Worm (Caenorhabditis elegans): ENCODE results near the gene snr-6.

The snr-6 gene

DNA sequence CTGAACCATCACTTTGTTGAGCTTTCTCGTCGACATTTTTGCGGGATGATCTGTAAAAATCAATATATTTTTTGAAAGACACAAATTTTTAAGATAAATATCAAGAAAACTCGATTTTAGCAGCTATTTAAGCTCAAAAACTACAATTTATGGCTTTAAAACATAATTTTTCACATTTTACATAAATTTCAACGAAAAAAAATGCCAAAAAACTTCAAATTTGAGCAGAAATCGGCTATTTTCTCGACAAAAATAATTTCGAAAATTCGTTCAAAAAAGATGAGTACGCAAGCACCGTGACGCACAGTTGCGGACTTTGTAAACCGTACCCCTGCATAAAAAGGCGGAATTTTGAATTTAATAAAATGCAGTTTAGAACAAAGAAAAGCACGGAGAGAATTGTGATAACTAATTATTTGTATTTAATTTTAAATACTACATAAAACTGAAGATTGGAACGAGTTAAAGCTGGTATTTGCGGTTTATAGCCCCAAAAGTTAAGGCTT lies at the start of gene snr-6:
TSS of gene snr-6 (minus strand) at position 51 of the 506 bp plus-strand sequence.
- TF ChIP-seq F13H6.1 (tag; optimal IDR thresholded peaks at IDR 0.05) = peak; percentile 38
- TF ChIP-seq R02D3.7 (tag; optimal IDR thresholded peaks at IDR 0.05) = no peak
- peak; percentile 11 for TF ChIP-seq zag-1 (tag; optimal IDR thresholded peaks at IDR 0.05)
- TF ChIP-seq lsy-2 (tag; optimal IDR thresholded peaks at IDR 0.05) = peak; percentile 95 to 99
- TF ChIP-seq nhr-129 (tag; optimal IDR thresholded peaks at IDR 0.05) = peak; percentile 79
- peak; percentile 49 for TF ChIP-seq crh-2 (tag; optimal IDR thresholded peaks at IDR 0.05)
- TF ChIP-seq gmeb-1 (tag; optimal IDR thresholded peaks at IDR 0.05) = peak; percentile 96
- peak; percentile 85 for TF ChIP-seq C34F6.9 (tag; optimal IDR thresholded peaks at IDR 0.05)
- TF ChIP-seq lin-13 (GFP tag; optimal IDR thresholded peaks at IDR 0.05) = peak; percentile 79
- TF ChIP-seq elt-1 (tag; optimal IDR thresholded peaks at IDR 0.05) = no peak
- peak; percentile 64 for TF ChIP-seq sem-4 (tag; optimal IDR thresholded peaks at IDR 0.05)
- TF ChIP-seq nhr-6 (tag; optimal IDR thresholded peaks at IDR 0.05) = peak; percentile 1
- TF ChIP-seq ceh-82 (tag; optimal IDR thresholded peaks at IDR 0.05) = no peak
- TF ChIP-seq ztf-11 (tag; optimal IDR thresholded peaks at IDR 0.05) = no peak
- peak; percentile 25 for TF ChIP-seq lin-11 (tag; optimal IDR thresholded peaks at IDR 0.05)
- TF ChIP-seq sma-9 (GFP tag; optimal IDR thresholded peaks at IDR 0.05) = peak; percentile 53
- TF ChIP-seq sma-9 (tag; optimal IDR thresholded peaks at IDR 0.05) = no peak
- peak; percentile 27 for TF ChIP-seq nhr-21 (tag; optimal IDR thresholded peaks at IDR 0.05)
- TF ChIP-seq mab-5 (tag; optimal IDR thresholded peaks at IDR 0.05) = peak; percentile 42
- TF ChIP-seq blmp-1 (tag; optimal IDR thresholded peaks at IDR 0.05; ENCODE audit: insufficient read depth) = peak; percentile 20
- TF ChIP-seq sma-3 (GFP tag; optimal IDR thresholded peaks at IDR 0.05) = peak; percentile 49
- peak; percentile 22 for TF ChIP-seq nhr-25 (tag; optimal IDR thresholded peaks at IDR 0.05)
- TF ChIP-seq peb-1 (tag; optimal IDR thresholded peaks at IDR 0.05) = no peak
- peak; percentile 14 for TF ChIP-seq fos-1 (tag; optimal IDR thresholded peaks at IDR 0.05)
- TF ChIP-seq unc-55 (GFP tag; optimal IDR thresholded peaks at IDR 0.05) = peak; percentile 93
- no peak for TF ChIP-seq nhr-11 (tag; optimal IDR thresholded peaks at IDR 0.05)
- TF ChIP-seq snpc-4 (tag; optimal IDR thresholded peaks at IDR 0.05) = peak; percentile 29

DNA sequence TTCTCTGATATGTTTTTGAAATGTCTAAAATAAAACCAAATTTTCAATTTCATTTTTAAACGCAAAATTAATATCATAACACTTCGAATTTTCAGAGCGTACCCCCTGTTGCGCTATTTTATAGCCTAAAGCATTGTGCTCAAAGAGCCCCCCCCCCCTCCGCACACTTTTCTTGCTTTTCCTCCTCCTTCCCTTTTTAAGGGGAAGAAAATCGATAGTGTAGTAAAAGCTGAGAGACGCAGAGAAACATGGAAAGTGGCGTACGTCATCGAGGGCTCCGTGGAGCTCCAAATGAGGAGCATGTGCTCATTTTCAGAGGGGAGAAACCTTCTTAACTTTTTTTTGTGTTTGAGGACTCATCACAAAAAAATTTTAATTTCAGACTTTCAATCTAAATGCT lies 43.1 kb upstream of the snr-6 start, which contains the start of gene cccp-1:
TSS of gene cccp-1 (plus strand) at position 377 of the 400 bp plus-strand sequence.
- TF ChIP-seq sem-4 (tag; optimal IDR thresholded peaks at IDR 0.05) = no peak
- TF ChIP-seq lsy-2 (tag; optimal IDR thresholded peaks at IDR 0.05) = peak in 1 of 2 experiments; percentile 53
- peak; percentile 13 for TF ChIP-seq fos-1 (tag; optimal IDR thresholded peaks at IDR 0.05)
- TF ChIP-seq ztf-4 (tag; optimal IDR thresholded peaks at IDR 0.05) = no peak
- TF ChIP-seq mab-5 (tag; optimal IDR thresholded peaks at IDR 0.05) = peak; percentile 2
- no peak for TF ChIP-seq nhr-10 (tag; optimal IDR thresholded peaks at IDR 0.05)
- peak; percentile 12 for TF ChIP-seq lin-11 (tag; optimal IDR thresholded peaks at IDR 0.05)
- TF ChIP-seq nhr-129 (tag; optimal IDR thresholded peaks at IDR 0.05) = peak; percentile 33
- peak; percentile 67 for TF ChIP-seq C34F6.9 (tag; optimal IDR thresholded peaks at IDR 0.05)
- peak; percentile 75 for TF ChIP-seq unc-55 (GFP tag; optimal IDR thresholded peaks at IDR 0.05)
- no peak for TF ChIP-seq elt-3 (tag; optimal IDR thresholded peaks at IDR 0.05)
- no peak for TF ChIP-seq unc-62 (GFP tag; optimal IDR thresholded peaks at IDR 0.05)
- TF ChIP-seq zag-1 (tag; optimal IDR thresholded peaks at IDR 0.05) = peak; percentile 48
- no peak for TF ChIP-seq aly-2 (tag; optimal IDR thresholded peaks at IDR 0.05)
- peak in 1 of 2 experiments; percentile 54 for TF ChIP-seq mdl-1 (tag; optimal IDR thresholded peaks at IDR 0.05)
- TF ChIP-seq crh-2 (tag; optimal IDR thresholded peaks at IDR 0.05) = peak; percentile 48

ce11 chrIII:12470589-12470988 lies 41.2 kb upstream of the snr-6 start:
- no peak for TF ChIP-seq nhr-25 (tag; optimal IDR thresholded peaks at IDR 0.05)
- no peak for TF ChIP-seq zag-1 (tag; optimal IDR thresholded peaks at IDR 0.05)
- no peak for TF ChIP-seq gmeb-1 (tag; optimal IDR thresholded peaks at IDR 0.05)
- no peak for TF ChIP-seq nhr-77 (tag; optimal IDR thresholded peaks at IDR 0.05)
- no peak for TF ChIP-seq unc-39 (tag; optimal IDR thresholded peaks at IDR 0.05)
- no peak for TF ChIP-seq ztf-1 (GFP tag; conservative IDR thresholded peaks at IDR 0.05)
- no peak for TF ChIP-seq ztf-4 (tag; optimal IDR thresholded peaks at IDR 0.05)
- TF ChIP-seq F13H6.1 (tag; optimal IDR thresholded peaks at IDR 0.05) = no peak
- no peak for TF ChIP-seq lin-13 (GFP tag; optimal IDR thresholded peaks at IDR 0.05)
- no peak for TF ChIP-seq ceh-16 (tag; optimal IDR thresholded peaks at IDR 0.05)
- no peak for TF ChIP-seq nhr-237 (tag; optimal IDR thresholded peaks at IDR 0.05)
- no peak for TF ChIP-seq Y55F3AM.14 (GFP tag; optimal IDR thresholded peaks at IDR 0.05)
- TF ChIP-seq ama-1 (optimal IDR thresholded peaks at IDR 0.05) = no peak
- TF ChIP-seq nhr-21 (tag; optimal IDR thresholded peaks at IDR 0.05) = no peak
- TF ChIP-seq skn-1 (tag; optimal IDR thresholded peaks at IDR 0.05) = no peak
- TF ChIP-seq mab-5 (tag; optimal IDR thresholded peaks at IDR 0.05) = no peak

Measured in whole organism, L2 larva.